Worm (Caenorhabditis elegans) whole organism, L4 larva: ENCODE data around the gene gur-3.

Experiments
- D1046.2 ChIP-seq: fragments of 200-800 bp; sonication (Bioruptor generic); IDR thresholded peaks from 2 replicates; pipeline ENCODE4 v1.3.6; 2022; ENCODE audit warnings: missing genetic modification characterization, missing compliant biosample characterization
- F10B5.3 ChIP-seq: sonication (generic microtip); optimal IDR thresholded peaks from 2 replicates; lab custom pipeline; 2016; ENCODE audit warnings: mild to moderate bottlenecking, missing genetic modification characterization, missing compliant biosample characterization
- F26F4.8 ChIP-seq: fragments of 200-800 bp; sonication (Bioruptor generic); conservative IDR thresholded peaks from 2 replicates; pipeline ENCODE4 v1.3.6; 2022; ENCODE audit warnings: missing genetic modification characterization, missing compliant biosample characterization
- T20F7.1 ChIP-seq: fragments of 200-800 bp; sonication (Bioruptor generic); optimal IDR thresholded peaks from 2 replicates; lab custom pipeline; 2018; ENCODE audit warnings: mild to moderate bottlenecking, missing genetic modification characterization, missing compliant biosample characterization
- Y48G9A.11 ChIP-seq: fragments of 200-800 bp; sonication (Bioruptor generic); IDR thresholded peaks from 2 replicates; pipeline ENCODE4 v1.3.6; 2022; ENCODE audit warnings: missing genetic modification reagents, missing genetic modification characterization, missing compliant biosample characterization
- Y5F2A.4 ChIP-seq: fragments of 200-800 bp; sonication (Bioruptor generic); optimal IDR thresholded peaks from 2 replicates; lab custom pipeline; 2018; ENCODE audit warnings: mild to moderate bottlenecking, missing genetic modification characterization, missing compliant biosample characterization
- ZK546.5 ChIP-seq, 2 experiments: sonication (generic microtip); optimal IDR thresholded peaks; 2 replicates each; lab custom pipeline; 2017; ENCODE audit warnings: missing biosample characterization in 2 of 2, missing genetic modification characterization in 2 of 2
- aha-1 ChIP-seq: fragments of 150-350 bp; peaks from one replicate; lab custom pipeline; 2014; ENCODE audit warnings: missing biosample characterization, missing genetic modification characterization
- ama-1 ChIP-seq: fragments of 150-350 bp; optimal IDR thresholded peaks from 2 replicates; lab custom pipeline; 2014; ENCODE audit warnings: inconsistent platforms, mixed read lengths
- arid-1 ChIP-seq: fragments of 200-800 bp; sonication (Bioruptor generic); conservative IDR thresholded peaks from 2 replicates; pipeline ENCODE4 v1.3.6; 2022; ENCODE audit warnings: missing genetic modification reagents, missing genetic modification characterization, missing compliant biosample characterization
- ceh-28 ChIP-seq: fragments of 150-350 bp; optimal IDR thresholded peaks from 2 replicates; lab custom pipeline; 2014; ENCODE audit warnings: missing biosample characterization, missing genetic modification reagents, missing genetic modification characterization
- cey-2 ChIP-seq: sonication (generic microtip); optimal IDR thresholded peaks from 3 replicates; lab custom pipeline; 2017; ENCODE audit warnings: missing genetic modification characterization, mild to moderate bottlenecking, missing compliant biosample characterization, antibody characterized with exemption, borderline replicate concordance; ENCODE audit not compliant: insufficient read depth
- ctbp-1 ChIP-seq: fragments of 200-800 bp; sonication (Bioruptor generic); IDR thresholded peaks from 2 replicates; pipeline ENCODE4 v1.3.6; 2022; ENCODE audit warnings: missing genetic modification reagents, missing genetic modification characterization, missing compliant biosample characterization
- daf-16 ChIP-seq, 3 experiments: sonication (generic microtip); optimal IDR thresholded peaks; 2 replicates each; lab custom pipeline; 2016 to 2017; ENCODE audit warnings: missing genetic modification characterization in 3 of 3, missing genetic modification reagents in 3 of 3, mild to moderate bottlenecking in 2 of 3, missing compliant biosample characterization in 2 of 3, missing biosample characterization in 1 of 3, moderate library complexity in 1 of 3
- daf-8 ChIP-seq: fragments of 200-800 bp; sonication (Bioruptor generic); IDR thresholded peaks from 2 replicates; pipeline ENCODE4 v1.3.6; 2022; ENCODE audit warnings: missing genetic modification characterization, missing compliant biosample characterization
- dmd-6 ChIP-seq: fragments of 200-800 bp; sonication (Bioruptor generic); IDR thresholded peaks from 2 replicates; pipeline ENCODE4 v1.3.6; 2022; ENCODE audit warnings: missing genetic modification reagents, missing genetic modification characterization, missing compliant biosample characterization
- dve-1 ChIP-seq: sonication (generic microtip); optimal IDR thresholded peaks from 2 replicates; lab custom pipeline; 2017; ENCODE audit warnings: antibody characterized with exemption, mild to moderate bottlenecking, missing genetic modification characterization, missing compliant biosample characterization; ENCODE audit not compliant: insufficient read depth
- fkh-10 ChIP-seq: fragments of 150-350 bp; optimal IDR thresholded peaks from 2 replicates; lab custom pipeline; 2014; ENCODE audit warnings: missing biosample characterization, missing genetic modification reagents, missing genetic modification characterization
- hif-1 ChIP-seq, 2 experiments: sonication (generic microtip); optimal IDR thresholded peaks; 2 replicates each; lab custom pipeline; 2016 to 2017; ENCODE audit warnings: missing compliant biosample characterization in 2 of 2, missing genetic modification characterization in 2 of 2, missing genetic modification reagents in 2 of 2, missing genotype in 2 of 2, mild to moderate bottlenecking in 1 of 2
- hlh-11 ChIP-seq: fragments of 200-800 bp; sonication (Bioruptor generic); optimal IDR thresholded peaks from 2 replicates; lab custom pipeline; 2018; ENCODE audit warnings: mild to moderate bottlenecking, missing genetic modification characterization, missing compliant biosample characterization
- hlh-30 ChIP-seq: sonication (generic microtip); optimal IDR thresholded peaks from 2 replicates; lab custom pipeline; 2017; ENCODE audit warnings: antibody characterized with exemption, mild to moderate bottlenecking, missing genetic modification characterization, missing compliant biosample characterization; ENCODE audit not compliant: insufficient read depth
- hmg-1.1 ChIP-seq: fragments of 200-800 bp; sonication (Bioruptor generic); IDR thresholded peaks from 2 replicates; pipeline ENCODE4 v1.3.6; 2022; ENCODE audit warnings: missing genetic modification reagents, missing genetic modification characterization, missing compliant biosample characterization
- lin-1 ChIP-seq: fragments of 200-800 bp; sonication (Bioruptor generic); IDR thresholded peaks from 2 replicates; pipeline ENCODE4 v1.3.6; 2022; ENCODE audit warnings: missing genetic modification reagents, missing genetic modification characterization, missing compliant biosample characterization
- lsy-2 ChIP-seq, 2 experiments: fragments of 150-350 bp in 1 of 2; sonication (generic microtip) in 1 of 2; optimal IDR thresholded peaks; 2 replicates each; lab custom pipeline; 2014 to 2017; ENCODE audit warnings: missing biosample characterization in 2 of 2, missing genetic modification characterization in 2 of 2
- mdl-1 ChIP-seq, 2 experiments: fragments of 150-350 bp in 1 of 2; sonication (generic microtip) in 1 of 2; optimal IDR thresholded peaks; 2 replicates each; lab custom pipeline; 2014 to 2017; ENCODE audit warnings: missing biosample characterization in 2 of 2, missing genetic modification characterization in 2 of 2
- mep-1 ChIP-seq: fragments of 150-350 bp; sonication (generic microtip); optimal IDR thresholded peaks from 3 replicates; lab custom pipeline; 2014; ENCODE audit warnings: missing biosample characterization, missing genetic modification characterization
- mxl-3 ChIP-seq: fragments of 200-800 bp; sonication (Bioruptor generic); optimal IDR thresholded peaks from 2 replicates; lab custom pipeline; 2018; ENCODE audit warnings: mild to moderate bottlenecking, missing genetic modification characterization, missing compliant biosample characterization
- nhr-11 ChIP-seq: fragments of 150-350 bp; optimal IDR thresholded peaks from 2 replicates; lab custom pipeline; 2014; ENCODE audit warnings: missing biosample characterization, missing genetic modification characterization
- nhr-28 ChIP-seq: fragments of 150-350 bp; optimal IDR thresholded peaks from 2 replicates; lab custom pipeline; 2014; ENCODE audit warnings: missing biosample characterization, missing genetic modification characterization
- nhr-41 ChIP-seq: fragments of 200-800 bp; sonication (Bioruptor generic); IDR thresholded peaks from 2 replicates; pipeline ENCODE4 v1.3.6; 2022; ENCODE audit warnings: missing genetic modification reagents, missing genetic modification characterization, missing compliant biosample characterization
- nhr-48 ChIP-seq: sonication (generic microtip); optimal IDR thresholded peaks from 2 replicates; lab custom pipeline; 2016; ENCODE audit warnings: mild to moderate bottlenecking, missing genetic modification characterization, missing compliant biosample characterization
- nhr-77 ChIP-seq: fragments of 150-350 bp; optimal IDR thresholded peaks from 2 replicates; lab custom pipeline; 2014; ENCODE audit warnings: missing biosample characterization, missing genetic modification characterization
- pqm-1 ChIP-seq: sonication (generic microtip); optimal IDR thresholded peaks from 2 replicates; lab custom pipeline; 2017; ENCODE audit warnings: missing biosample characterization, missing genetic modification characterization
- rbr-2 ChIP-seq: sonication (generic microtip); optimal IDR thresholded peaks from 2 replicates; lab custom pipeline; 2016; ENCODE audit warnings: missing genotype, missing genetic modification characterization, missing compliant biosample characterization
- skn-1 ChIP-seq: fragments of 150-350 bp; optimal IDR thresholded peaks from 2 replicates; lab custom pipeline; 2014; ENCODE audit warnings: missing biosample characterization, missing genetic modification characterization
- spr-3 ChIP-seq: fragments of 200-800 bp; sonication (Bioruptor generic); optimal IDR thresholded peaks from 2 replicates; lab custom pipeline; 2018; ENCODE audit warnings: mild to moderate bottlenecking, missing genetic modification characterization, missing compliant biosample characterization
- tag-97 ChIP-seq: fragments of 200-800 bp; sonication (Bioruptor generic); IDR thresholded peaks from 2 replicates; pipeline ENCODE4 v1.3.6; 2022; ENCODE audit warnings: missing genetic modification characterization, missing compliant biosample characterization
- unc-130 ChIP-seq: sonication (generic microtip); optimal IDR thresholded peaks from 2 replicates; lab custom pipeline; 2016; ENCODE audit warnings: missing genetic modification reagents, missing genetic modification characterization, missing compliant biosample characterization
- unc-62 ChIP-seq, 3 experiments: fragments of 150-350 bp in 1 of 3; sonication (generic microtip); optimal IDR thresholded peaks in 2 of 3; peaks in 1 of 3; 1 replicate in 1 of 3; 2 replicates in 2 of 3; lab custom pipeline; 2014 to 2017; ENCODE audit warnings: missing biosample characterization in 3 of 3, missing genetic modification characterization in 3 of 3, missing genetic modification reagents in 3 of 3, missing genotype in 1 of 3
- zag-1 ChIP-seq: fragments of 150-350 bp; optimal IDR thresholded peaks from 2 replicates; lab custom pipeline; 2014; ENCODE audit warnings: missing biosample characterization, missing genetic modification characterization

gur-3 gene

DNA sequence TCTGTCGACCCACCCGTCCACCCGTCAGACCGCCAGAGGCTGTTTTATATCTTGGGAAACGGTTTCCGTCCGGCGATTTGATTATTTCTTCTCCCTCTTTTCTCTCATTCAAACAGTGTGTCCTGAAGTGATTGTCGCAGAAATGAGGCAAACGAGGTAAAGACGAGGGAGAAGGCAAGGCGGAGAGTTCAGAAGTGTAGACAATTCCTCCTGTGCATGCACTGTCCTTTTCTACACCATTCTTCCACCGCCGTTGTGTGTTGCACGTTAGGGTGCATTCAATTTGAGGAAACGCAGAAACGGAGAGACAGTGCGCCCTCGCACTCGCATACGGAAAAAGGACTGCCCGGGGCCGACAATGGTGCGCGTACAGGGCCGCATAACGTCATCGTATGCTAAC lies 10.4 kb downstream of the gur-3 start (continued):
- no peak for TF ChIP-seq ctbp-1 (GFP tag; lab: Robert Waterston, UW)

DNA sequence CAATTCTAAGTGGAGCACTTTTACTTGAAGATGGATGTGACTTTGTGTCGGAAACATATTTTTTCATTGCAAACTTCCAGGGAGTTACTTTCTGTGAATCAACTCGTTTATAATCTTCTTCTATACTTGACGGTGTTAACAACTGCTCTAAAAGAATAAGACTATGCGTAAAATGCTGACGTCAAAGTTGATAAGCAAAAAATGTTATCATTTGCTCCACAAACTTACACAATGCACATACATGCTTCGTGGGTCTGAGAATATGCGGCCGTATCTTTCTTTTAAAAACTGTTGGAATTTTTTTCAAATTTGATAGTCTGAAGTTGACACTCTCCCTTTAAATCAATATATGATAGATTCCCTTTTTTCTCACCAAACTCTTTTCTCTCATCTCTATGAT lies 10.9 kb downstream of the gur-3 start:
- TF ChIP-seq aha-1 (tag; lab: Kevin White, UChicago) (peak; percentile 52), pqm-1 (tag; lab: Kevin White, UChicago) (peak; percentile 59), arid-1 (no peak), hmg-1.1 (GFP tag; lab: Robert Waterston, UW) (no peak), dve-1 (tag; lab: Kevin White, UChicago) (peak; percentile 34), daf-16 (GFP tag; optimal IDR thresholded peaks at IDR 0.05; lab: Kevin White, UChicago) (no peak), daf-16 (tag; optimal IDR thresholded peaks at IDR 0.05; lab: Kevin White, UChicago) (peak; percentile 3)

DNA sequence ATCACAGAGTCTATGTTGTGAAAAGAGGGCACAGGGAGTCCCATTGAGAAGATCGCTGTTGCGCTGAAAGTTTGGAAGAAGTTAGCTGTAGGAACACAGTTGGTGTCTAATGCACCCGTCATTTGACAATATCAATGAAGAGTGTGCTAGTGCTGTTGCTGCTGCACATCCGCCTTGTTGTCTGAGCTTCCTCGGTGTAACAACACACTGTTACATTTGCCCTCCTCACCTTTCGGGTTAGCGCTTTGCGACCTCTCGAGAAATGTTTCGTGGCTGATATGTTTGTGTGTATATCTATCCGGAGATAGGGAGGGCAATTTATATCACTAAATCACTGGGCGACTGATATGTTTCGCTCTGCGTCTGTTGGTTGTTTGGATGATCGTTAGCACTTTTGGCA lies 11.9 kb downstream of the gur-3 start:
- peak in 1 of 2 experiments; percentile 93 for TF ChIP-seq daf-16 (GFP tag; optimal IDR thresholded peaks at IDR 0.05; lab: Kevin White, UChicago)
- TF ChIP-seq daf-16 (tag; optimal IDR thresholded peaks at IDR 0.05; lab: Kevin White, UChicago), result peak; percentile 4
- 0 out of 2 replicates have a peak, but pooled peaks have one; percentile 40 for TF ChIP-seq hmg-1.1 (GFP tag; lab: Robert Waterston, UW)
- no peak for TF ChIP-seq hif-1 (tag; optimal IDR thresholded peaks at IDR 0.05; lab: Kevin White, UChicago)
- TF ChIP-seq daf-8, result no peak
- TF ChIP-seq nhr-48, result peak; percentile 20
- peak; percentile 41 for TF ChIP-seq nhr-28
- TF ChIP-seq hlh-30 (tag; lab: Kevin White, UChicago), result peak; percentile 12
- peak; percentile 65 for TF ChIP-seq nhr-11 (tag; lab: Kevin White, UChicago)
- peak in 1 of 2 experiments; percentile 3 for TF ChIP-seq lsy-2 (tag; optimal IDR thresholded peaks at IDR 0.05; lab: Kevin White, UChicago)
- TF ChIP-seq dmd-6 (GFP tag; lab: Robert Waterston, UW), result peak; percentile 48
- peak; percentile 12; the same call in 1 of the 2 replicates for TF ChIP-seq nhr-41 (GFP tag; lab: Robert Waterston, UW)
- peak; percentile 72 for TF ChIP-seq hlh-11 (tag; lab: Kevin White, UChicago)
- no peak for TF ChIP-seq D1046.2 (GFP tag; lab: Robert Waterston, UW)

DNA sequence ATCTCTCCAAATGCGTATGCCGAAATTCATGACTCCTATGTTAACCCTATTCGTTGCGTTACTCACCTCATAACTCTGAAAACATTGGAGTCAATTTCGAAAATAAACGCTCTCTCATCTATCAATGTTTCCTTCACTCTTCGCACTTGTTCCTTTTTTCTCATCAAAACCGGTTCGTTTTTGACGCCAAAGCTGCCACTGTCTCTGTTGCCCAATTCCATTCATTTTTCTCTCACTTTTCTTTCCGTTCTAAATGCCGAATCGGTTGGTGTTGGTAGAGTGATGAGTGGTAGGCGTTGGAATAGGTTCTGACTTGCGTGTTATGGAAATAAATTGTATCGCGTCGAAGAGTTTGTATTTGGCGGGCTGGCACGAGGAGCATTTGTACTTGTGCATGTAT lies 12.7 kb downstream of the gur-3 start:
- TF ChIP-seq fkh-10 (GFP tag; lab: Kevin White, UChicago), result no peak
- no peak for TF ChIP-seq ceh-28 (tag; lab: Kevin White, UChicago)
- 0 out of 2 replicates have a peak, but pooled peaks have one; percentile 17 for TF ChIP-seq hmg-1.1 (GFP tag; lab: Robert Waterston, UW)
- TF ChIP-seq spr-3 (GFP tag; lab: Kevin White, UChicago), result no peak
- peak in 1 of 2 experiments; percentile 89 for TF ChIP-seq unc-62 (GFP tag; optimal IDR thresholded peaks at IDR 0.05 in 1 of 2; lab: Kevin White, UChicago)
- TF ChIP-seq unc-62 (tag; optimal IDR thresholded peaks at IDR 0.05; lab: Kevin White, UChicago), result no peak
- TF ChIP-seq unc-130 (GFP tag; lab: Kevin White, UChicago), result no peak
- TF ChIP-seq T20F7.1 (GFP tag; lab: Kevin White, UChicago), result no peak
- TF ChIP-seq skn-1 (tag; lab: Kevin White, UChicago), result no peak
- no peak for TF ChIP-seq tag-97
- no peak for TF ChIP-seq F10B5.3 (tag; lab: Kevin White, UChicago)

DNA sequence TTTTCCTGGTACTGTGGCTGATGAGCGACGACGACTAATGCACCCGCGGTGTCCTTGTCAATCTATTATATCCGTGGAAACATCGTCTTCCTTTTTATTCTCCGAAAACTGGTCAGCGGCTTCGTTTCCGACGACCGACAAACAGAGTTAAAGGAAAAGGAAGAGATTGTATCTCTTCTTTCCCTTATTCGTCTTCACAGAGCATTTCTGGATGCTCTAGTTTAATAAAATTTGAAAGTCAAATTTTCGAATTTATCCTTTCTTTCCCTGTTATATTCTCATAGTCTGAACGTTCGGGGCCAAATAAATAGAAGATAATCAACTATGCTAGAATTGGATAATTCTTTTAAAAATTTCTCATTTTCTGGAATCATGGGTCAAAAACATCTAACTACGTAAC lies 13.3 kb downstream of the gur-3 start:
- TF ChIP-seq zag-1 (tag; lab: Kevin White, UChicago), result no peak
- peak; percentile 82 for TF ChIP-seq aha-1 (tag; lab: Kevin White, UChicago)
- no peak for TF ChIP-seq Y5F2A.4 (GFP tag; lab: Kevin White, UChicago)

DNA sequence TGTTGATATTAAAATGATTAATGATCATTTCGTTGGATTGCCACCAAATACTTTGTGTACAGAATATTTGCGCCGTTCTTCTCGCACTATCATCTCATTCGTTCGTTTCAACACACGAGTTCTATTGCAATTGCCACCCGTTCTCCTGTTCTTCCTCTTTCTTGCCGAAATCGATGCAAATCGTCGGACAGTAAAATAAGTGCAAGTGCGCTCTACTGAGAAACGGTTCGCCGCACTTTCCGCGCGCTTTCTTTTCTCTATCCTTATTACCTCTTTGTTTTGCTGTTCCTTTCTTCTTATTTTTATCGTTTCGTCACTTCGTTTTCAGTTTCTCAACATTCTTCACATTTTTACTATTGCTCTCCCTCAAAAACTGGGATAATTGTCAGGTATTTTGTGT lies 14.9 kb downstream of the gur-3 start:
- TF ChIP-seq ZK546.5 (tag; optimal IDR thresholded peaks at IDR 0.05; lab: Kevin White, UChicago) (no peak), nhr-77 (tag; lab: Kevin White, UChicago) (peak; percentile 13), F10B5.3 (tag; lab: Kevin White, UChicago) (no peak), mxl-3 (GFP tag; lab: Kevin White, UChicago) (peak; percentile 76), ama-1 (lab: Kevin White, UChicago) (no peak), hmg-1.1 (GFP tag; lab: Robert Waterston, UW) (0 out of 2 replicates have a peak, but pooled peaks have one; percentile 16), lin-1 (GFP tag; lab: Robert Waterston, UW) (no peak), Y48G9A.11 (GFP tag; lab: Robert Waterston, UW) (no peak), F26F4.8 (GFP tag; lab: Robert Waterston, UW) (no peak), ceh-28 (tag; lab: Kevin White, UChicago) (no peak), rbr-2 (tag; lab: Kevin White, UChicago) (peak; percentile 9), mep-1 (tag; lab: Kevin White, UChicago) (no peak), cey-2 (tag; lab: Kevin White, UChicago) (no peak), mdl-1 (tag; optimal IDR thresholded peaks at IDR 0.05; lab: Kevin White, UChicago) (peak in 1 of 2 experiments; percentile 54)
